Worm (Caenorhabditis elegans): Measurements from ENCODE around the gene ZK813.7.

ce11 chrX:3443526-3443925 lies 1.1 kb upstream of the ZK813.7 start, which contains the start of gene ZK813.2:
- TF ChIP-seq hmg-4 (GFP tag; optimal IDR thresholded peaks at IDR 0.05) (no peak), ama-1 (optimal IDR thresholded peaks at IDR 0.05) (no peak), flt-1 (GFP tag; IDR thresholded peaks at IDR 0.05) (no peak)

Data from whole organism, early embryonic.